Worm (Caenorhabditis elegans) whole organism, young adult: ENCODE measurements around the gene Y69A2AR.32.

Experiments used
- B0019.2 ChIP-seq: fragments of 200-800 bp; sonication (Bioruptor generic); conservative IDR thresholded peaks from 2 replicates; pipeline ENCODE4 v1.3.6; 2022; ENCODE audit warnings: missing genetic modification reagents, missing genetic modification characterization, missing compliant biosample characterization
- B0035.1 ChIP-seq: sonication (generic microtip); optimal IDR thresholded peaks from 2 replicates; lab custom pipeline; 2016; ENCODE audit warnings: missing genetic modification characterization, mild to moderate bottlenecking, missing compliant biosample characterization, missing genotype, missing genetic modification reagents
- F23B12.7 ChIP-seq: sonication (generic microtip); optimal IDR thresholded peaks from 2 replicates; lab custom pipeline; 2017; ENCODE audit warnings: missing genetic modification characterization, mild to moderate bottlenecking, missing compliant biosample characterization, antibody characterized with exemption, moderate library complexity; ENCODE audit not compliant: insufficient read depth
- F37B4.10 ChIP-seq: fragments of 200-800 bp; sonication (Bioruptor generic); IDR thresholded peaks from 2 replicates; pipeline ENCODE4 v1.3.6; 2022; ENCODE audit warnings: missing genetic modification characterization, missing compliant biosample characterization
- T26A5.8 ChIP-seq: sonication (generic microtip); optimal IDR thresholded peaks from 2 replicates; lab custom pipeline; 2016; ENCODE audit warnings: missing genetic modification characterization, missing compliant biosample characterization
- Y56A3A.18 ChIP-seq: fragments of 200-800 bp; sonication (Bioruptor generic); IDR thresholded peaks from 2 replicates; pipeline ENCODE4 v1.3.6; 2022; ENCODE audit warnings: missing genetic modification reagents, missing genetic modification characterization, missing compliant biosample characterization
- Y95B8A.8 ChIP-seq: fragments of 200-800 bp; sonication (Bioruptor generic); IDR thresholded peaks from 2 replicates; pipeline ENCODE4 v1.3.6; 2022; ENCODE audit warnings: missing genetic modification reagents, missing genetic modification characterization, missing compliant biosample characterization
- ZK185.1 ChIP-seq: sonication (generic microtip); optimal IDR thresholded peaks from 2 replicates; lab custom pipeline; 2016; ENCODE audit warnings: mild to moderate bottlenecking, missing genetic modification characterization, missing compliant biosample characterization; ENCODE audit not compliant: poor library complexity, severe bottlenecking
- ama-1 ChIP-seq, 3 experiments: fragments of 150-350 bp in 1 of 3; sonication (generic microtip) in 2 of 3; optimal IDR thresholded peaks; 2 replicates each; lab custom pipeline; 2014 to 2018; ENCODE audit warnings: missing biosample characterization in 2 of 3, missing genetic modification characterization in 2 of 3, missing genetic modification reagents in 2 of 3
- aptf-2 ChIP-seq: fragments of 200-800 bp; sonication (Bioruptor generic); conservative IDR thresholded peaks from 2 replicates; pipeline ENCODE4 v1.3.6; 2022; ENCODE audit warnings: missing genetic modification reagents, missing genetic modification characterization, missing compliant biosample characterization
- attf-6 ChIP-seq: fragments of 200-800 bp; sonication (Bioruptor generic); IDR thresholded peaks from 2 replicates; pipeline ENCODE4 v1.3.6; 2022; ENCODE audit warnings: missing genetic modification reagents, missing genetic modification characterization, missing compliant biosample characterization
- bed-2 ChIP-seq: fragments of 200-800 bp; sonication (Bioruptor generic); IDR thresholded peaks from 2 replicates; pipeline ENCODE4 v1.3.6; 2022; ENCODE audit warnings: missing genetic modification reagents, missing genetic modification characterization, missing compliant biosample characterization
- ceh-27 ChIP-seq: fragments of 200-800 bp; sonication (Bioruptor generic); optimal IDR thresholded peaks from 2 replicates; lab custom pipeline; 2018; ENCODE audit warnings: mild to moderate bottlenecking, missing genetic modification characterization, moderate library complexity, missing compliant biosample characterization
- chd-7 ChIP-seq: sonication (generic microtip); optimal IDR thresholded peaks from 2 replicates; lab custom pipeline; 2016; ENCODE audit warnings: mild to moderate bottlenecking, missing genetic modification characterization, moderate library complexity, missing compliant biosample characterization
- dox-1 ChIP-seq: fragments of 200-800 bp; sonication (Bioruptor generic); IDR thresholded peaks from 2 replicates; pipeline ENCODE4 v1.3.6; 2022; ENCODE audit warnings: missing genetic modification reagents, missing genetic modification characterization, missing compliant biosample characterization
- dpff-1 ChIP-seq: sonication (generic microtip); optimal IDR thresholded peaks from 2 replicates; lab custom pipeline; 2017; ENCODE audit warnings: mild to moderate bottlenecking, missing genetic modification characterization, missing compliant biosample characterization
- egl-44 ChIP-seq: fragments of 200-800 bp; sonication (Bioruptor generic); IDR thresholded peaks from 2 replicates; pipeline ENCODE4 v1.3.6; 2022; ENCODE audit warnings: missing genetic modification reagents, missing genetic modification characterization, missing compliant biosample characterization
- ets-4 ChIP-seq: fragments of 200-800 bp; sonication (Bioruptor generic); optimal IDR thresholded peaks from 2 replicates; lab custom pipeline; 2018; ENCODE audit warnings: mild to moderate bottlenecking, missing genetic modification characterization, missing compliant biosample characterization
- fkh-3 ChIP-seq: sonication (generic microtip); optimal IDR thresholded peaks from 2 replicates; lab custom pipeline; 2016; ENCODE audit warnings: mild to moderate bottlenecking, missing genetic modification characterization, missing compliant biosample characterization
- hlh-26 ChIP-seq: fragments of 200-800 bp; sonication (Bioruptor generic); conservative IDR thresholded peaks from 2 replicates; pipeline ENCODE4 v1.3.6; 2022; ENCODE audit warnings: missing genetic modification reagents, missing genetic modification characterization, missing compliant biosample characterization
- hmg-1.2 ChIP-seq: fragments of 200-800 bp; sonication (Bioruptor generic); IDR thresholded peaks from 2 replicates; pipeline ENCODE4 v1.3.6; 2022; ENCODE audit warnings: missing genetic modification reagents, missing genetic modification characterization, missing compliant biosample characterization
- hrde-1 ChIP-seq: sonication (generic microtip); optimal IDR thresholded peaks from 2 replicates; lab custom pipeline; 2016; ENCODE audit warnings: missing genetic modification characterization, mild to moderate bottlenecking, missing compliant biosample characterization, moderate library complexity, missing genotype, missing genetic modification reagents, borderline replicate concordance
- lag-1 ChIP-seq: fragments of 200-800 bp; sonication (Bioruptor generic); IDR thresholded peaks from 2 replicates; pipeline ENCODE4 v1.3.6; 2022; ENCODE audit warnings: missing genetic modification reagents, missing genetic modification characterization, missing compliant biosample characterization
- let-526 ChIP-seq: fragments of 200-800 bp; sonication (Bioruptor generic); IDR thresholded peaks from 2 replicates; pipeline ENCODE4 v1.3.6; 2022; ENCODE audit warnings: missing genetic modification reagents, missing genetic modification characterization, missing compliant biosample characterization
- nfya-1 ChIP-seq: sonication (generic microtip); optimal IDR thresholded peaks from 2 replicates; lab custom pipeline; 2017; ENCODE audit warnings: antibody characterized with exemption, missing compliant biosample characterization, missing genetic modification characterization, borderline replicate concordance; ENCODE audit not compliant: insufficient read depth
- nfya-2 ChIP-seq: fragments of 200-800 bp; sonication (Bioruptor generic); IDR thresholded peaks from 2 replicates; pipeline ENCODE4 v1.3.6; 2022; ENCODE audit warnings: missing genetic modification reagents, missing genetic modification characterization, missing compliant biosample characterization
- nhr-120 ChIP-seq: fragments of 200-800 bp; sonication (Bioruptor generic); IDR thresholded peaks from 2 replicates; pipeline ENCODE4 v1.3.6; 2022; ENCODE audit warnings: missing genetic modification characterization, missing compliant biosample characterization
- nhr-179 ChIP-seq: sonication (generic microtip); optimal IDR thresholded peaks from 2 replicates; lab custom pipeline; 2016; ENCODE audit warnings: mild to moderate bottlenecking, missing genetic modification characterization, missing compliant biosample characterization
- nhr-90 ChIP-seq: sonication (generic microtip); optimal IDR thresholded peaks from 2 replicates; lab custom pipeline; 2016; ENCODE audit warnings: missing genotype, mild to moderate bottlenecking, missing genetic modification characterization, missing compliant biosample characterization
- pha-4 ChIP-seq: fragments of 150-350 bp; sonication (generic microtip); optimal IDR thresholded peaks from 2 replicates; lab custom pipeline; 2014; ENCODE audit warnings: missing biosample characterization, missing genetic modification reagents, missing genetic modification characterization
- rcor-1 ChIP-seq: fragments of 200-800 bp; sonication (Bioruptor generic); IDR thresholded peaks from 2 replicates; pipeline ENCODE4 v1.3.6; 2022; ENCODE audit warnings: missing genetic modification reagents, missing genetic modification characterization, missing compliant biosample characterization
- sdz-38 ChIP-seq: sonication (generic microtip); optimal IDR thresholded peaks from 2 replicates; lab custom pipeline; 2016; ENCODE audit warnings: missing genotype, missing genetic modification characterization, missing compliant biosample characterization
- snpc-1.1 ChIP-seq: sonication (generic microtip); optimal IDR thresholded peaks from 2 replicates; lab custom pipeline; 2017; ENCODE audit warnings: missing genetic modification characterization, mild to moderate bottlenecking, missing compliant biosample characterization, antibody characterized with exemption, moderate library complexity, missing genotype, missing genetic modification reagents; ENCODE audit not compliant: insufficient read depth
- snpc-4 ChIP-seq, 5 experiments: fragments of 150-350 bp in 1 of 5; sonication (generic microtip) in 4 of 5; optimal IDR thresholded peaks; 2 replicates each; lab custom pipeline; 2014 to 2018; ENCODE audit warnings: missing genetic modification characterization in 5 of 5, missing biosample characterization in 3 of 5, antibody characterized with exemption in 2 of 5, mild to moderate bottlenecking in 2 of 5, missing compliant biosample characterization in 2 of 5, missing genotype in 2 of 5, moderate library complexity in 2 of 5, missing genetic modification reagents in 1 of 5
- sptf-2 ChIP-seq: fragments of 200-800 bp; sonication (Bioruptor generic); optimal IDR thresholded peaks from 2 replicates; lab custom pipeline; 2018; ENCODE audit warnings: mild to moderate bottlenecking, missing genetic modification characterization, missing compliant biosample characterization
- tbp1 ChIP-seq: fragments of 200-800 bp; sonication (Bioruptor generic); optimal IDR thresholded peaks from 2 replicates; lab custom pipeline; 2018; ENCODE audit warnings: mild to moderate bottlenecking, missing genetic modification characterization, missing compliant biosample characterization
- tlf-1 ChIP-seq: fragments of 200-800 bp; sonication (Bioruptor generic); optimal IDR thresholded peaks from 2 replicates; lab custom pipeline; 2018; ENCODE audit warnings: mild to moderate bottlenecking, missing genetic modification characterization, missing compliant biosample characterization
- ztf-18 ChIP-seq: sonication (generic microtip); optimal IDR thresholded peaks from 2 replicates; lab custom pipeline; 2016; ENCODE audit warnings: missing genotype, mild to moderate bottlenecking, missing genetic modification characterization, missing compliant biosample characterization
- ztf-28 ChIP-seq: fragments of 200-800 bp; sonication (Bioruptor generic); IDR thresholded peaks from 2 replicates; pipeline ENCODE4 v1.3.6; 2022; ENCODE audit warnings: missing genetic modification reagents, missing genetic modification characterization, missing compliant biosample characterization
- ztf-3 ChIP-seq: fragments of 200-800 bp; sonication (Bioruptor generic); optimal IDR thresholded peaks from 2 replicates; lab custom pipeline; 2018; ENCODE audit warnings: mild to moderate bottlenecking, missing genetic modification characterization, missing compliant biosample characterization
- ztf-6 ChIP-seq: fragments of 200-800 bp; sonication (Bioruptor generic); IDR thresholded peaks from 2 replicates; pipeline ENCODE4 v1.3.6; 2022; ENCODE audit warnings: missing genetic modification reagents, missing genetic modification characterization, missing compliant biosample characterization

Y69A2AR.32 gene

ce11 chrIV:2599634-2600033 lies 10.6 kb upstream of the Y69A2AR.32 start (continued):
- TF ChIP-seq fkh-3 (tag; lab: Kevin White, UChicago) (no peak), lag-1 (GFP tag; lab: Robert Waterston, UW) (no peak), nhr-120 (GFP tag; lab: Robert Waterston, UW) (no peak), nhr-179 (tag; lab: Kevin White, UChicago) (no peak), F23B12.7 (tag; lab: Kevin White, UChicago) (peak; percentile 29), Y95B8A.8 (GFP tag; lab: Robert Waterston, UW) (no peak), B0035.1 (tag; lab: Kevin White, UChicago) (no peak)
- TF ChIP-seq, all 124 proteins: peak for 31

DNA sequence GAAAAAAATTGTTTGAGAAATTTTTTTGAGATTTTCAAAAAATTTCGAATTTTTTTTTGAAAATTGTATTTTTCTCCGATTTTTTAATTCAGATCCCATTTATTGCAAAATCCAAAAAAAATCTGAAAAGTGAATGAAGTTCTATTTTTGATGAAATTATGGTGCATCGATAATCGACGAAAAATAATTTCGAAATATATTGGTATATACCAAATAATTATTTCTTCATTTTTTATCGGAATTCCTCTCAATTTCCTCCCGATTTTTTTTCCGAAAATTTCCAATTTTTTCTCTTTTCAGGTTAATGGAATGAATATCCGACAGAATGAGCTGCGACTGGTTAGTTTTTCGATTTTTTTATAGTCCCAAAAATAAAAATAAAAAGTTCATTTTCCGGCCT lies 9.4 kb upstream of the Y69A2AR.32 start, which contains the start of gene epg-9:
TSS of gene epg-9 (plus strand) at position 301 of the 400 bp plus-strand sequence.
- TF ChIP-seq aptf-2 (GFP tag; lab: Robert Waterston, UW) (no peak), Y56A3A.18 (GFP tag; lab: Robert Waterston, UW) (no peak), ztf-18 (tag; lab: Kevin White, UChicago) (no peak), fkh-3 (tag; lab: Kevin White, UChicago) (no peak), ets-4 (no peak), bed-2 (GFP tag; lab: Robert Waterston, UW) (no peak), Y95B8A.8 (GFP tag; lab: Robert Waterston, UW) (no peak), tlf-1 (GFP tag; lab: Kevin White, UChicago) (no peak), let-526 (GFP tag; lab: Robert Waterston, UW) (no peak), nhr-179 (tag; lab: Kevin White, UChicago) (no peak), snpc-1.1 (tag; lab: Kevin White, UChicago) (no peak), ztf-6 (no peak)

DNA sequence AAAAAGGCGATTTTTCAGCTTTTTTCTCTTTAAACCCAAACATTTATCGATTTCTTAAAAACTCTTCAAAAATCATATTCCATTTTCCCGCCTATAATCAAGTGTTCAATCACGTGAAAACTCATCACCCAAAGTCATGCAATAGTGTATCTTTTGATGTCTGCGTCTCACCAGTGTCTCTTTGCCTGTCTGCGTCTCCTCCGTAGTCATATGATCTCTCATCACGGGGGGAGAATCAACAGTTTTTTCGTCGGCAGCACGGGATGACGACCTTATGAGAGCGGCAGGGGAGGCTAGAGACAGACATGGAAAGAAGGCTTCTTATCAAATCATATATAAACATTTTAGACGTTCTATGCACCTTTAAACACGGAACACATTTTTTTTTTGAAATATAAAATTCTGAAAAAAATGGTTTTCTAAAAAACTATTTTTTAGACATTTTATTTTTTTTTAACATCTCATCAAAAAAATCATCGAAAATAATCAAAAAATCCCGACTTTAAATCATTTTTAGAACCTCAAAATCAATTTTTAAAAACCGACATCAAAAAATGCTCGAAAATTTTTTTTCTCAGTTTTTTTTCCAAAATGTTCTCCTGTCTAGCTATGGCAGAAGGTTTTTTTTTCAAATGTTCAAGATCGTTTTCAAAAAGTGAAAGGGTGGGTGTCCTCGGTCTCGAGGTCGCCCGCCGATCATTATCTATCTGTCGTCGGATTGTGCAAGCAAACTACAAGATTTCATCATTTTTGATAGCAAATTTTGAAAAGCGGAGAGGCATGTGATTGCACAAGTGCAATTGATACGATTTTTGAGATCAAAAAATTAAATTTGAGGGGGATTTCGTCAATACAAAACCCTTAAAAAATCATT lies 8.0 kb upstream of the Y69A2AR.32 start:
- TF ChIP-seq ceh-27 (GFP tag; lab: Kevin White, UChicago): peak; percentile 94
- TF ChIP-seq attf-6 (GFP tag; lab: Robert Waterston, UW): peak; percentile 62
- peak; percentile 95 for TF ChIP-seq dox-1
- TF ChIP-seq sptf-2 (GFP tag; lab: Kevin White, UChicago): no peak
- TF ChIP-seq T26A5.8 (tag; lab: Kevin White, UChicago): no peak
- TF ChIP-seq tbp1 (GFP tag; lab: Kevin White, UChicago): peak; percentile 76
- peak; percentile 97 for TF ChIP-seq F37B4.10 (GFP tag; lab: Robert Waterston, UW)
- TF ChIP-seq B0019.2: peak; percentile 58; the same call in 1 of the 2 replicates
- TF ChIP-seq sdz-38 (tag; lab: Kevin White, UChicago): no peak
- TF ChIP-seq hlh-26 (GFP tag; lab: Robert Waterston, UW): no peak
- TF ChIP-seq rcor-1 (GFP tag; lab: Robert Waterston, UW): peak; percentile 88
- peak; percentile 94 for TF ChIP-seq ZK185.1 (tag; lab: Kevin White, UChicago)
- no peak for TF ChIP-seq snpc-4 (GFP tag; optimal IDR thresholded peaks at IDR 0.05; lab: Kevin White, UChicago)
- peak; percentile 59 to 88 (median 81) for TF ChIP-seq snpc-4 (tag; optimal IDR thresholded peaks at IDR 0.05; lab: Kevin White, UChicago)
- peak; percentile 93 for TF ChIP-seq pha-4 (tag; lab: Kevin White, UChicago)
- peak; percentile 93 for TF ChIP-seq egl-44 (GFP tag; lab: Robert Waterston, UW)
- peak; percentile 40 for TF ChIP-seq ama-1 (optimal IDR thresholded peaks at IDR 0.05; lab: Kevin White, UChicago)
- no peak for TF ChIP-seq ama-1 (GFP tag; optimal IDR thresholded peaks at IDR 0.05; lab: Kevin White, UChicago)
- no peak for TF ChIP-seq nfya-1
- peak; percentile 89 for TF ChIP-seq nhr-90 (tag; lab: Kevin White, UChicago)
- TF ChIP-seq dpff-1 (tag; lab: Kevin White, UChicago): peak; percentile 54
- TF ChIP-seq ets-4: peak; percentile 90
- TF ChIP-seq ztf-3 (GFP tag; lab: Kevin White, UChicago): peak; percentile 92
- TF ChIP-seq hrde-1 (tag; lab: Kevin White, UChicago): no peak
- peak; percentile 98 for TF ChIP-seq hmg-1.2 (GFP tag; lab: Robert Waterston, UW)
- 0 out of 2 replicates have a peak, but pooled peaks have one; percentile 38 for TF ChIP-seq ztf-28 (GFP tag; lab: Robert Waterston, UW)
- peak; percentile 98 for TF ChIP-seq chd-7 (tag; lab: Kevin White, UChicago)
- TF ChIP-seq nfya-2 (GFP tag; lab: Robert Waterston, UW): no peak
